Worm (Caenorhabditis elegans) whole organism, mixed stage, embryonic: Measurements from ENCODE around the gene C43C3.4.

Experiments
- blmp-1 ChIP-seq: fragments of 150-350 bp; optimal IDR thresholded peaks from 2 replicates; lab custom pipeline; 2014; ENCODE audit warnings: missing biosample characterization, missing genetic modification characterization
- elt-1 ChIP-seq: sonication (generic microtip); optimal IDR thresholded peaks from 2 replicates; lab custom pipeline; 2017; ENCODE audit warnings: missing genetic modification characterization, mild to moderate bottlenecking, missing compliant biosample characterization, antibody characterized with exemption, moderate library complexity, borderline replicate concordance; ENCODE audit not compliant: insufficient read depth
- lin-13 ChIP-seq: fragments of 150-350 bp; optimal IDR thresholded peaks from 2 replicates; lab custom pipeline; 2014; ENCODE audit warnings: missing biosample characterization, missing genetic modification characterization
- mep-1 ChIP-seq: fragments of 150-350 bp; optimal IDR thresholded peaks from 2 replicates; lab custom pipeline; 2017; ENCODE audit warnings: missing biosample characterization, missing genetic modification reagents, missing genetic modification characterization, inconsistent platforms
- mls-2 ChIP-seq: sonication (generic microtip); optimal IDR thresholded peaks from 2 replicates; lab custom pipeline; 2016; ENCODE audit warnings: mild to moderate bottlenecking, missing genetic modification characterization, moderate library complexity, missing compliant biosample characterization
- nhr-12 ChIP-seq: fragments of 150-350 bp; optimal IDR thresholded peaks from 2 replicates; lab custom pipeline; 2014; ENCODE audit warnings: missing biosample characterization, missing genetic modification characterization
- nhr-237 ChIP-seq: fragments of 150-350 bp; optimal IDR thresholded peaks from 2 replicates; lab custom pipeline; 2014; ENCODE audit warnings: missing biosample characterization, missing genetic modification characterization
- nhr-28 ChIP-seq: fragments of 150-350 bp; optimal IDR thresholded peaks from 2 replicates; lab custom pipeline; 2014; ENCODE audit warnings: missing biosample characterization, missing genetic modification characterization
- nhr-76 ChIP-seq: sonication (generic microtip); optimal IDR thresholded peaks from 2 replicates; lab custom pipeline; 2017; ENCODE audit warnings: missing biosample characterization, missing genetic modification characterization
- snpc-4 ChIP-seq: fragments of 150-350 bp; optimal IDR thresholded peaks from 2 replicates; lab custom pipeline; 2014; ENCODE audit warnings: missing biosample characterization, missing genetic modification characterization
- tbx-8 ChIP-seq: fragments of 200-800 bp; sonication (Bioruptor generic); optimal IDR thresholded peaks from 2 replicates; lab custom pipeline; 2018; ENCODE audit warnings: mild to moderate bottlenecking, missing genetic modification characterization, moderate library complexity, missing compliant biosample characterization
- unc-62 ChIP-seq: fragments of 150-350 bp; optimal IDR thresholded peaks from 2 replicates; lab custom pipeline; 2014; ENCODE audit warnings: missing biosample characterization, missing genetic modification reagents, missing genetic modification characterization
- ztf-11 ChIP-seq: fragments of 150-350 bp; optimal IDR thresholded peaks from 2 replicates; lab custom pipeline; 2014; ENCODE audit warnings: missing biosample characterization, missing genetic modification characterization

DNA sequence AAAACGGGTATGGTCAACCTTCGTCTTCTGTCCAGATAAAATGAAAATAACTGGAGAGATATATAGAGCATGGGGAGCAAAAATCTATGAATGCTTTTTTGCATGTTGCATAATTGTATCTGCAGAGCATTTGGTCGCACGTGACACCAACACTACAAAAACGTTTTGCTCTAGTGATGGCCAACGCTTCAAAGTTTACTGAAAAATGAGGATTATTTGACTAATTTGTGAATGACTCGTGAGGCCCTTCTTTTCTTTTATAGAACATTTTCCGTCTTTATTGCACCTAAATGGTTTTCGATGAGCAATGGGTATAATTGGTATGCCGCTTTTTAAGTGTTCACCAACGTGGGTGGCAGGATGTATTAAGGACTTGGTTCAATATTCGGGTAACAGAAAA is 21.2 kb downstream of the C43C3.4 start:
- no peak for TF ChIP-seq snpc-4 (tag; lab: Kevin White, UChicago)
- no peak for TF ChIP-seq blmp-1 (tag; lab: Kevin White, UChicago)
- TF ChIP-seq lin-13 = no peak
- TF ChIP-seq unc-62 (GFP tag; lab: Kevin White, UChicago) = no peak
- no peak for TF ChIP-seq ztf-11 (tag; lab: Kevin White, UChicago)
- TF ChIP-seq elt-1 = no peak
- no peak for TF ChIP-seq tbx-8
- TF ChIP-seq nhr-76 (tag; lab: Kevin White, UChicago) = no peak
- TF ChIP-seq nhr-28 (tag; lab: Kevin White, UChicago) = no peak
- TF ChIP-seq nhr-237 (tag; lab: Kevin White, UChicago) = no peak
- no peak for TF ChIP-seq nhr-12
- no peak for TF ChIP-seq mls-2 (tag; lab: Kevin White, UChicago)
- TF ChIP-seq mep-1 (tag; lab: Kevin White, UChicago) = no peak
